In genomic region chr2L:1485975-1486665, dm6 we compare ENCODE assay signal across 4 fruit fly cellular contexts.
A peak's percentile ranks its signal among the peaks of the same experiment; 100 is the strongest.
TF ChIP-seq lines count a peak whose summit lies in the region.

No protein-coding gene starts in this region.

- TF ChIP-seq CTCF in whole organism, embryonic (GFP tag; optimal IDR thresholded peaks at IDR 0.05; lab: Kevin White, UChicago) = no peak

TF ChIP-seq in whole organism, embryonic, 481 proteins besides CTCF, POLR2A, EP300 and RAD21 (continues in another document):
- no peak for TF ChIP-seq ems (GFP tag; optimal IDR thresholded peaks at IDR 0.05; lab: Kevin White, UChicago)
- no peak for TF ChIP-seq ham (GFP tag; IDR thresholded peaks at IDR 0.05; lab: Robert Waterston, UW)
- TF ChIP-seq CG15479 (GFP tag; optimal IDR thresholded peaks at IDR 0.05; lab: Kevin White, UChicago) = peak; percentile 40
- TF ChIP-seq CkIIα-i1 (GFP tag; IDR thresholded peaks at IDR 0.05; lab: Robert Waterston, UW) = no peak
- no peak for TF ChIP-seq Lpt (GFP tag; optimal IDR thresholded peaks at IDR 0.05; lab: Kevin White, UChicago)
- no peak for TF ChIP-seq CG9727 (GFP tag; optimal IDR thresholded peaks at IDR 0.05; lab: Kevin White, UChicago)
- TF ChIP-seq BEAF-32 (GFP tag; optimal IDR thresholded peaks at IDR 0.05; lab: Kevin White, UChicago) = no peak
- TF ChIP-seq HLH54F (GFP tag; optimal IDR thresholded peaks at IDR 0.05; lab: Kevin White, UChicago) = no peak
- no peak for TF ChIP-seq CG8359 (GFP tag; optimal IDR thresholded peaks at IDR 0.05; lab: Kevin White, UChicago; ENCODE audit: borderline replicate concordance)
- TF ChIP-seq TFAM (GFP tag; optimal IDR thresholded peaks at IDR 0.05; lab: Kevin White, UChicago) = no peak
- TF ChIP-seq pb (GFP tag; optimal IDR thresholded peaks at IDR 0.05; lab: Kevin White, UChicago) = no peak
- TF ChIP-seq CG31388 (GFP tag; optimal IDR thresholded peaks at IDR 0.05; lab: Kevin White, UChicago) = no peak
- TF ChIP-seq D (optimal IDR thresholded peaks at IDR 0.05; lab: Kevin White, UChicago) = no peak
- TF ChIP-seq D (GFP tag; optimal IDR thresholded peaks at IDR 0.05; lab: Kevin White, UChicago) = no peak
- no peak for TF ChIP-seq her (GFP tag; optimal IDR thresholded peaks at IDR 0.05; lab: Kevin White, UChicago)
- no peak for TF ChIP-seq Oaz (GFP tag; IDR thresholded peaks at IDR 0.05; lab: Robert Waterston, UW)
- no peak for TF ChIP-seq CG13775 (GFP tag; optimal IDR thresholded peaks at IDR 0.05; lab: Kevin White, UChicago)
- no peak for TF ChIP-seq sc (optimal IDR thresholded peaks at IDR 0.05; lab: Kevin White, UChicago)
- no peak for TF ChIP-seq sc (GFP tag; optimal IDR thresholded peaks at IDR 0.05; lab: Kevin White, UChicago)
- TF ChIP-seq Ptx1 (GFP tag; IDR thresholded peaks at IDR 0.05; lab: Robert Waterston, UW) = no peak
- no peak for TF ChIP-seq CG18619 (GFP tag; optimal IDR thresholded peaks at IDR 0.05; lab: Kevin White, UChicago)
- no peak for TF ChIP-seq CG1233 (GFP tag; optimal IDR thresholded peaks at IDR 0.05; lab: Kevin White, UChicago)
- TF ChIP-seq Mes4 (GFP tag; optimal IDR thresholded peaks at IDR 0.05; lab: Kevin White, UChicago) = no peak
- TF ChIP-seq HLHmδ (GFP tag; optimal IDR thresholded peaks at IDR 0.05; lab: Kevin White, UChicago) = no peak

TF ChIP-seq in whole organism, prepupa, 60 proteins besides CTCF, POLR2A, EP300 and RAD21 (continues in another document):
- TF ChIP-seq Sox14 (GFP tag; optimal IDR thresholded peaks at IDR 0.05; lab: Kevin White, UChicago) (peak; percentile 74), Hr39 (GFP tag; optimal IDR thresholded peaks at IDR 0.05; lab: Kevin White, UChicago) (peak; percentile 56), Ets21C (GFP tag; optimal IDR thresholded peaks at IDR 0.05; lab: Kevin White, UChicago) (peak; percentile 26), CG1621 (tag; optimal IDR thresholded peaks at IDR 0.05; lab: Kevin White, UChicago) (peak; percentile 72), Smox (GFP tag; optimal IDR thresholded peaks at IDR 0.05; lab: Kevin White, UChicago) (peak; percentile 56), fd59A (GFP tag; optimal IDR thresholded peaks at IDR 0.05; lab: Kevin White, UChicago) (peak; percentile 73), pdm3 (GFP tag; optimal IDR thresholded peaks at IDR 0.05; lab: Kevin White, UChicago) (peak; percentile 71), net (GFP tag; optimal IDR thresholded peaks at IDR 0.05; lab: Kevin White, UChicago) (peak; percentile 54), vri (GFP tag; optimal IDR thresholded peaks at IDR 0.05; lab: Kevin White, UChicago) (peak; percentile 50), Sox102F (GFP tag; optimal IDR thresholded peaks at IDR 0.05; lab: Kevin White, UChicago) (peak; percentile 70), Met (GFP tag; optimal IDR thresholded peaks at IDR 0.05; lab: Kevin White, UChicago) (peak; percentile 65), CG32006 (GFP tag; optimal IDR thresholded peaks at IDR 0.05; lab: Kevin White, UChicago) (peak; percentile 71), fkh (GFP tag; optimal IDR thresholded peaks at IDR 0.05; lab: Kevin White, UChicago) (no peak), cyc (GFP tag; optimal IDR thresholded peaks at IDR 0.05; lab: Kevin White, UChicago) (peak; percentile 70), CG34406 (GFP tag; optimal IDR thresholded peaks at IDR 0.05; lab: Kevin White, UChicago) (peak; percentile 29), CG10631 (GFP tag; optimal IDR thresholded peaks at IDR 0.05; lab: Kevin White, UChicago) (peak; percentile 81), CG6808 (GFP tag; optimal IDR thresholded peaks at IDR 0.05; lab: Kevin White, UChicago) (peak; percentile 75), CG11762 (GFP tag; optimal IDR thresholded peaks at IDR 0.05; lab: Kevin White, UChicago; ENCODE audit: insufficient read depth) (peak; percentile 64), svp (GFP tag; lab: Kevin White, UChicago) (peak; percentile 90), CG3919 (GFP tag; optimal IDR thresholded peaks at IDR 0.05; lab: Kevin White, UChicago) (peak; percentile 69), Hr38 (GFP tag; optimal IDR thresholded peaks at IDR 0.05; lab: Kevin White, UChicago) (no peak), Gug (GFP tag; IDR thresholded peaks at IDR 0.05; lab: Robert Waterston, UW) (peak; percentile 85), Lpt (GFP tag; optimal IDR thresholded peaks at IDR 0.05; lab: Kevin White, UChicago) (peak; percentile 41), CG10669 (GFP tag; optimal IDR thresholded peaks at IDR 0.05; lab: Kevin White, UChicago) (peak; percentile 83)

TF ChIP-seq in whole organism, pupa, 21 proteins besides CTCF, POLR2A, EP300 and RAD21:
- TF ChIP-seq Snoo (tag; optimal IDR thresholded peaks at IDR 0.05; lab: Kevin White, UChicago) = peak; percentile 52
- peak; percentile 53 for TF ChIP-seq D1 (tag; optimal IDR thresholded peaks at IDR 0.05; lab: Kevin White, UChicago)
- no peak for TF ChIP-seq CG13204 (GFP tag; optimal IDR thresholded peaks at IDR 0.05; lab: Kevin White, UChicago)
- peak; percentile 57 for TF ChIP-seq Pif1B (GFP tag; optimal IDR thresholded peaks at IDR 0.05; lab: Kevin White, UChicago)
- peak; percentile 67 for TF ChIP-seq gl (tag; optimal IDR thresholded peaks at IDR 0.05; lab: Kevin White, UChicago)
- TF ChIP-seq CG12605 (GFP tag; IDR thresholded peaks at IDR 0.05; lab: Robert Waterston, UW) = peak; percentile 12
- peak; percentile 68 for TF ChIP-seq CG9948 (tag; optimal IDR thresholded peaks at IDR 0.05; lab: Kevin White, UChicago)
- peak; percentile 71 for TF ChIP-seq CG34367 (tag; optimal IDR thresholded peaks at IDR 0.05; lab: Kevin White, UChicago)
- TF ChIP-seq rn (GFP tag; IDR thresholded peaks at IDR 0.05; lab: Robert Waterston, UW) = peak; percentile 86
- TF ChIP-seq EcR (GFP tag; optimal IDR thresholded peaks at IDR 0.05; lab: Kevin White, UChicago) = no peak
- TF ChIP-seq Ets98B (GFP tag; IDR thresholded peaks at IDR 0.05; lab: Robert Waterston, UW) = peak; percentile 84
- TF ChIP-seq CG10348 (GFP tag; IDR thresholded peaks at IDR 0.05; lab: Robert Waterston, UW) = peak; percentile 71
- peak; percentile 70 for TF ChIP-seq CG15710 (tag; optimal IDR thresholded peaks at IDR 0.05; lab: Kevin White, UChicago)
- TF ChIP-seq CG32121 (GFP tag; IDR thresholded peaks at IDR 0.05; lab: Robert Waterston, UW) = peak; percentile 76
- TF ChIP-seq CG4496 (GFP tag; IDR thresholded peaks at IDR 0.05; lab: Robert Waterston, UW) = peak; percentile 88
- peak; percentile 85 for TF ChIP-seq CG14655 (GFP tag; optimal IDR thresholded peaks at IDR 0.05; lab: Kevin White, UChicago)
- TF ChIP-seq Pif1A (GFP tag; optimal IDR thresholded peaks at IDR 0.05; lab: Kevin White, UChicago) = peak; percentile 70
- TF ChIP-seq CG17806 (tag; optimal IDR thresholded peaks at IDR 0.05; lab: Kevin White, UChicago) = peak; percentile 86
- TF ChIP-seq fd96Ca (GFP tag; IDR thresholded peaks at IDR 0.05; lab: Robert Waterston, UW) = peak; percentile 95
- peak; percentile 83 for TF ChIP-seq CG8159 (tag; optimal IDR thresholded peaks at IDR 0.05; lab: Kevin White, UChicago)
- TF ChIP-seq CG8301 (tag; optimal IDR thresholded peaks at IDR 0.05; lab: Kevin White, UChicago) = peak; percentile 81
TF ChIP-seq in whole organism, pupa: peak in this region for 19.

TF ChIP-seq in whole organism, wandering third instar larva, 38 proteins besides CTCF, POLR2A, EP300 and RAD21:
- TF ChIP-seq sv (GFP tag; optimal IDR thresholded peaks at IDR 0.05; lab: Kevin White, UChicago) (no peak), Sp1 (GFP tag; optimal IDR thresholded peaks at IDR 0.05; lab: Kevin White, UChicago) (peak; percentile 52), OdsH (GFP tag; optimal IDR thresholded peaks at IDR 0.05; lab: Kevin White, UChicago) (peak; percentile 51), foxo (GFP tag; optimal IDR thresholded peaks at IDR 0.05; lab: Kevin White, UChicago) (peak in 1 of 2 experiments; percentile 59), h (GFP tag; optimal IDR thresholded peaks at IDR 0.05; lab: Kevin White, UChicago) (peak; percentile 60), Rel (GFP tag; optimal IDR thresholded peaks at IDR 0.05; lab: Kevin White, UChicago) (no peak), Rel (tag; optimal IDR thresholded peaks at IDR 0.05; lab: Kevin White, UChicago) (no peak), woc (GFP tag; optimal IDR thresholded peaks at IDR 0.05; lab: Kevin White, UChicago) (peak; percentile 80), psq (GFP tag; optimal IDR thresholded peaks at IDR 0.05; lab: Kevin White, UChicago) (peak; percentile 56), dmrt93B (GFP tag; optimal IDR thresholded peaks at IDR 0.05; lab: Kevin White, UChicago) (peak; percentile 39), ey (GFP tag; optimal IDR thresholded peaks at IDR 0.05; lab: Kevin White, UChicago) (peak; percentile 51), br (GFP tag; optimal IDR thresholded peaks at IDR 0.05; lab: Kevin White, UChicago) (peak; percentile 32), Dfd (GFP tag; optimal IDR thresholded peaks at IDR 0.05; lab: Kevin White, UChicago) (no peak), rgr (GFP tag; optimal IDR thresholded peaks at IDR 0.05; lab: Kevin White, UChicago) (peak; percentile 19), fru (GFP tag; optimal IDR thresholded peaks at IDR 0.05; lab: Kevin White, UChicago) (peak; percentile 71), pan (optimal IDR thresholded peaks at IDR 0.05; lab: Kevin White, UChicago) (no peak), HLH106 (tag; optimal IDR thresholded peaks at IDR 0.05; lab: Kevin White, UChicago) (peak; percentile 22), Hnf4 (GFP tag; optimal IDR thresholded peaks at IDR 0.05; lab: Kevin White, UChicago) (no peak)

Comparison
In these comparisons a context has a peak if more than half of its experiments do, and no peak if none do; other contexts are left out.
1. Of the 7 proteins assayed by ChIP-seq in both whole organism, embryonic and whole organism, prepupa: peak only in whole organism, embryonic: none; only in whole organism, prepupa: Blimp-1, CG16779, Hr39, Lpt and Sox102F; in both: Gug; in neither: 1.